Fruit fly (Drosophila melanogaster) whole organism, embryonic: ENCODE data around the gene hgo.
A peak's percentile ranks its signal among the peaks of the same experiment; 100 is the strongest.

Experiments used
- CG10543 ChIP-seq: fragments of 200-800 bp; sonication (Bioruptor generic); optimal IDR thresholded peaks from 3 replicates; lab custom pipeline; 2017; ENCODE audit warnings: missing biosample characterization, mild to moderate bottlenecking, missing genetic modification characterization, moderate library complexity
- CG11456 ChIP-seq: fragments of 200-800 bp; sonication (Bioruptor generic); IDR thresholded peaks from 3 replicates; pipeline ENCODE4 v1.3.6; 2022; ENCODE audit warnings: missing biosample characterization, missing genetic modification characterization
- CG13424 ChIP-seq: fragments of 200-800 bp; sonication (Bioruptor generic); optimal IDR thresholded peaks from 2 replicates; lab custom pipeline; 2019; ENCODE audit warnings: missing biosample characterization, mild to moderate bottlenecking, missing genetic modification characterization, moderate library complexity
- CG14014 ChIP-seq: fragments of 200-800 bp; sonication (Bioruptor generic); IDR thresholded peaks from 2 replicates; pipeline ENCODE4 v1.3.6; 2022; ENCODE audit warnings: missing biosample characterization, missing genetic modification characterization
- CG14441 ChIP-seq: fragments of 200-800 bp; sonication (Bioruptor generic); IDR thresholded peaks from 2 replicates; pipeline ENCODE4 v1.3.6; 2022; ENCODE audit warnings: missing biosample characterization, missing genetic modification characterization
- CG14667 ChIP-seq: fragments of 200-800 bp; sonication (Bioruptor generic); IDR thresholded peaks from 2 replicates; pipeline ENCODE4 v1.3.6; 2022; ENCODE audit warnings: missing biosample characterization, missing genetic modification characterization
- CG15011 ChIP-seq: fragments of 200-800 bp; sonication (Bioruptor generic); optimal IDR thresholded peaks from 3 replicates; lab custom pipeline; 2018; ENCODE audit warnings: missing biosample characterization, mild to moderate bottlenecking, missing genetic modification characterization
- CG17359 ChIP-seq: fragments of 200-800 bp; sonication (Bioruptor generic); optimal IDR thresholded peaks from 3 replicates; lab custom pipeline; 2018; ENCODE audit warnings: missing biosample characterization, mild to moderate bottlenecking, missing genetic modification characterization, moderate library complexity
- CG2202 ChIP-seq: fragments of 200-800 bp; sonication (Bioruptor generic); optimal IDR thresholded peaks from 2 replicates; lab custom pipeline; 2018; ENCODE audit warnings: missing biosample characterization, mild to moderate bottlenecking, missing genetic modification characterization
- CG30403 ChIP-seq: fragments of 200-800 bp; sonication (Bioruptor generic); optimal IDR thresholded peaks from 3 replicates; lab custom pipeline; 2016; ENCODE audit warnings: missing biosample characterization, missing genetic modification characterization
- CG31388 ChIP-seq: fragments of 200-800 bp; sonication (Bioruptor generic); optimal IDR thresholded peaks from 2 replicates; lab custom pipeline; 2016; ENCODE audit warnings: missing biosample characterization, missing genetic modification characterization
- CG4404 ChIP-seq: fragments of 200-800 bp; sonication (Bioruptor generic); IDR thresholded peaks from 2 replicates; pipeline ENCODE4 v1.3.6; 2022; ENCODE audit warnings: missing biosample characterization, missing genetic modification characterization
- CG4617 ChIP-seq: fragments of 200-800 bp; sonication (Bioruptor generic); optimal IDR thresholded peaks from 3 replicates; lab custom pipeline; 2016; ENCODE audit warnings: missing biosample characterization, missing genetic modification characterization, borderline replicate concordance
- CG5245 ChIP-seq: fragments of 200-800 bp; sonication (Bioruptor generic); optimal IDR thresholded peaks from 3 replicates; lab custom pipeline; 2016; ENCODE audit warnings: missing biosample characterization, missing genetic modification characterization
- CG6272 ChIP-seq: fragments of 200-800 bp; sonication (Bioruptor generic); IDR thresholded peaks from 2 replicates; pipeline ENCODE4 v1.3.6; 2022; ENCODE audit warnings: missing biosample characterization, missing genetic modification characterization
- CG7372 ChIP-seq: fragments of 200-800 bp; sonication (Bioruptor generic); IDR thresholded peaks from 2 replicates; pipeline ENCODE4 v1.3.6; 2022; ENCODE audit warnings: missing biosample characterization, missing genetic modification characterization
- CG7556 ChIP-seq: fragments of 200-800 bp; sonication (Bioruptor generic); optimal IDR thresholded peaks from 2 replicates; lab custom pipeline; 2017; ENCODE audit warnings: missing biosample characterization, mild to moderate bottlenecking, missing genetic modification characterization
- CG8388 ChIP-seq: fragments of 200-800 bp; sonication (Bioruptor generic); optimal IDR thresholded peaks from 2 replicates; lab custom pipeline; 2019; ENCODE audit warnings: missing biosample characterization, mild to moderate bottlenecking, missing genetic modification characterization, moderate library complexity
- CG9817 ChIP-seq: fragments of 200-800 bp; sonication (Bioruptor generic); optimal IDR thresholded peaks from 2 replicates; lab custom pipeline; 2018; ENCODE audit warnings: missing biosample characterization, mild to moderate bottlenecking, missing genetic modification characterization, moderate library complexity
- CG9932 ChIP-seq: fragments of 200-800 bp; sonication (Bioruptor generic); IDR thresholded peaks from 2 replicates; pipeline ENCODE4 v1.3.6; 2022; ENCODE audit warnings: missing biosample characterization, missing genetic modification characterization
- CHES-1-like ChIP-seq: fragments of 200-800 bp; sonication (Bioruptor generic); optimal IDR thresholded peaks from 2 replicates; lab custom pipeline; 2016; ENCODE audit warnings: missing biosample characterization, missing genetic modification characterization
- Deaf1 ChIP-seq: fragments of 200-800 bp; optimal IDR thresholded peaks from 3 replicates; lab custom pipeline; 2019; ENCODE audit warnings: missing biosample characterization, mild to moderate bottlenecking, missing genetic modification characterization, moderate library complexity
- Ets65A ChIP-seq: fragments of 200-800 bp; sonication (Bioruptor generic); peaks from one replicate; lab custom pipeline; 2016; ENCODE audit warnings: missing biosample characterization, missing genetic modification characterization
- Gug ChIP-seq: fragments of 200-800 bp; sonication (Bioruptor generic); IDR thresholded peaks from 4 replicates; pipeline ENCODE4 v1.3.6; 2022; ENCODE audit warnings: missing biosample characterization, missing genetic modification characterization
- Hr51 ChIP-seq, 2 experiments: fragments of 200-800 bp; sonication (Bioruptor generic); optimal IDR thresholded peaks; 2 replicates in 1 of 2; 3 replicates in 1 of 2; lab custom pipeline; 2016 to 2018; ENCODE audit warnings: missing biosample characterization in 2 of 2, missing genetic modification characterization in 2 of 2, mild to moderate bottlenecking in 1 of 2, moderate library complexity in 1 of 2
- NFAT ChIP-seq: fragments of 200-800 bp; sonication (Bioruptor generic); IDR thresholded peaks from 2 replicates; pipeline ENCODE4 v1.3.6; 2022; ENCODE audit warnings: missing biosample characterization, missing genetic modification characterization
- Pdp1 ChIP-seq, 2 experiments: fragments of 200-800 bp; sonication (Bioruptor generic); optimal IDR thresholded peaks; 3 replicates each; lab custom pipeline; 2016; ENCODE audit warnings: missing biosample characterization in 2 of 2, missing genetic modification characterization in 2 of 2, mild to moderate bottlenecking in 1 of 2, moderate library complexity in 1 of 2
- Ptx1 ChIP-seq: fragments of 200-800 bp; sonication (Bioruptor generic); IDR thresholded peaks from 2 replicates; pipeline ENCODE4 v1.3.6; 2022; ENCODE audit warnings: missing biosample characterization, missing genetic modification characterization
- Rfx ChIP-seq: fragments of 200-800 bp; sonication (Bioruptor generic); IDR thresholded peaks from 2 replicates; pipeline ENCODE4 v1.3.6; 2022; ENCODE audit warnings: missing biosample characterization, missing genetic modification characterization
- Sox102F ChIP-seq: fragments of 200-800 bp; sonication (Bioruptor generic); optimal IDR thresholded peaks from 2 replicates; lab custom pipeline; 2018; ENCODE audit warnings: missing biosample characterization, mild to moderate bottlenecking, missing genetic modification characterization, moderate library complexity
- TFAM ChIP-seq: fragments of 200-800 bp; sonication (Bioruptor generic); optimal IDR thresholded peaks from 2 replicates; lab custom pipeline; 2017; ENCODE audit warnings: missing biosample characterization, missing genetic modification characterization, inconsistent platforms
- ab ChIP-seq: fragments of 200-800 bp; sonication (Bioruptor generic); optimal IDR thresholded peaks from 2 replicates; lab custom pipeline; 2016; ENCODE audit warnings: missing biosample characterization, missing genetic modification characterization
- al ChIP-seq: fragments of 200-800 bp; sonication (Bioruptor generic); IDR thresholded peaks from 2 replicates; pipeline ENCODE4 v1.3.6; 2022; ENCODE audit warnings: missing biosample characterization, missing genetic modification characterization
- ato ChIP-seq: fragments of 200-800 bp; sonication (Bioruptor generic); IDR thresholded peaks from 2 replicates; pipeline ENCODE4 v1.3.6; 2022; ENCODE audit warnings: missing biosample characterization, missing genetic modification characterization; ENCODE audit not compliant: partially characterized antibody
- crc ChIP-seq: fragments of 200-800 bp; sonication (Bioruptor generic); optimal IDR thresholded peaks from 2 replicates; lab custom pipeline; 2016; ENCODE audit warnings: missing biosample characterization, missing genetic modification characterization
- dmrt99B ChIP-seq: fragments of 200-800 bp; sonication (Bioruptor generic); optimal IDR thresholded peaks from 2 replicates; lab custom pipeline; 2018; ENCODE audit warnings: missing biosample characterization, mild to moderate bottlenecking, missing genetic modification characterization, moderate library complexity
- dysf ChIP-seq: fragments of 200-800 bp; sonication (Bioruptor generic); IDR thresholded peaks from 3 replicates; pipeline ENCODE4 v1.3.6; 2022; ENCODE audit warnings: missing biosample characterization, missing genetic modification characterization
- gem ChIP-seq: fragments of 200-800 bp; sonication (Bioruptor generic); optimal IDR thresholded peaks from 2 replicates; lab custom pipeline; 2019; ENCODE audit warnings: missing biosample characterization, mild to moderate bottlenecking, missing genetic modification characterization, moderate library complexity
- grau ChIP-seq: fragments of 200-800 bp; optimal IDR thresholded peaks from 3 replicates; lab custom pipeline; 2019; ENCODE audit warnings: missing biosample characterization, mild to moderate bottlenecking, missing genetic modification characterization, moderate library complexity
- gsb ChIP-seq: fragments of 200-800 bp; sonication (Bioruptor generic); IDR thresholded peaks from 2 replicates; pipeline ENCODE4 v1.3.6; 2022; ENCODE audit warnings: missing biosample characterization, missing genetic modification characterization
- hkb ChIP-seq, 2 experiments: fragments of 200-800 bp in 1 of 2; fragments of >200 bp in 1 of 2; sonication (Bioruptor generic) in 1 of 2; IDR thresholded peaks in 1 of 2; optimal IDR thresholded peaks in 1 of 2; 2 replicates each; pipeline versions ENCODE4 v1.3.6 to Lab custom; 2017 to 2022; ENCODE audit warnings: missing biosample characterization in 1 of 2, missing genetic modification characterization in 1 of 2
- klu ChIP-seq: fragments of 200-800 bp; sonication (Bioruptor generic); IDR thresholded peaks from 2 replicates; pipeline ENCODE4 v1.3.6; 2022; ENCODE audit warnings: missing biosample characterization, missing genetic modification characterization
- mam ChIP-seq: fragments of 200-800 bp; sonication (Bioruptor generic); optimal IDR thresholded peaks from 3 replicates; lab custom pipeline; 2016; ENCODE audit warnings: missing biosample characterization, missing genetic modification characterization
- prd ChIP-seq, 3 experiments: fragments of >200 bp in 2 of 3; fragments of 200-800 bp in 1 of 3; sonication (Bioruptor generic) in 1 of 3; optimal IDR thresholded peaks in 2 of 3; IDR thresholded peaks in 1 of 3; 2 replicates in 2 of 3; 3 replicates in 1 of 3; pipeline versions ENCODE4 v1.3.6 to Lab custom; 2017 to 2022; ENCODE audit warnings: missing biosample characterization in 1 of 3, missing genetic modification characterization in 1 of 3
- row ChIP-seq: fragments of 200-800 bp; sonication (Bioruptor generic); IDR thresholded peaks from 3 replicates; pipeline ENCODE4 v1.3.6; 2022; ENCODE audit warnings: missing biosample characterization, missing genetic modification characterization
- sens ChIP-seq: fragments of 200-800 bp; sonication (Bioruptor generic); peaks from one replicate; lab custom pipeline; 2016; ENCODE audit warnings: missing biosample characterization, missing genetic modification characterization
- slbo ChIP-seq: fragments of 200-800 bp; sonication (Bioruptor generic); IDR thresholded peaks from 2 replicates; pipeline ENCODE4 v1.3.6; 2022; ENCODE audit warnings: missing biosample characterization, missing genetic modification characterization
- sug ChIP-seq: fragments of 200-800 bp; optimal IDR thresholded peaks from 2 replicates; lab custom pipeline; 2019; ENCODE audit warnings: missing biosample characterization, mild to moderate bottlenecking, missing genetic modification characterization, moderate library complexity
- tgo ChIP-seq: fragments of 200-800 bp; sonication (Bioruptor generic); IDR thresholded peaks from 3 replicates; pipeline ENCODE4 v1.3.6; 2022; ENCODE audit warnings: missing biosample characterization, missing genetic modification characterization
- zfh1 ChIP-seq: fragments of 200-800 bp; sonication (Bioruptor generic); IDR thresholded peaks from 3 replicates; pipeline ENCODE4 v1.3.6; 2022; ENCODE audit warnings: missing biosample characterization, missing genetic modification characterization

The hgo gene

DNA sequence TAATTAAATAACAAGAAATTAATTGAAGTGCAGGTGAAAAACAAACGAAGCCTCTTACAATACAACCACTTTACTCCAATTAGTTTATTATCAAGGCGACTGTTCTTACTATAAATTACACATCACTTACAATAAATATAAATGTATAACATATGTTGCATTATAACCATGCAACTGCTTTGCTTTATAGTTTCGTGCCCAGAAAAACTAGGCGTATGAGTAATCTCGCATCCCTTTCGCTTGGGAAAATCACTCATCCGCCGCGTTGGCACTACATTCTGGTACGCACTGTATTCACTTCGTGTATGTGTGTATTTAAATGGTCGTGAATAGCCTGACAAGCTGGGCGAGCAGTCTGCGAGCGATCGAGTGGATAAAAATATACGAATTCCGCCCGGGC is 33.7 kb downstream of the hgo start:
- TF ChIP-seq dmrt99B: peak; percentile 31
- TF ChIP-seq row (GFP tag; lab: Robert Waterston, UW): peak; percentile 58
- no peak for TF ChIP-seq CG30403 (GFP tag; lab: Kevin White, UChicago)
- no peak for TF ChIP-seq CG15011 (GFP tag; lab: Kevin White, UChicago)
- no peak for TF ChIP-seq CG4404 (GFP tag; lab: Robert Waterston, UW)
- no peak for TF ChIP-seq mam
- no peak for TF ChIP-seq ato
- no peak for TF ChIP-seq CG4617 (GFP tag; lab: Kevin White, UChicago)
- peak; percentile 18 for TF ChIP-seq Ets65A
- peak; percentile 51 for TF ChIP-seq CG8388 (GFP tag; lab: Kevin White, UChicago)
- no peak for TF ChIP-seq TFAM (GFP tag; lab: Kevin White, UChicago)
- no peak for TF ChIP-seq CHES-1-like (GFP tag; lab: Kevin White, UChicago)
- TF ChIP-seq Gug (GFP tag; lab: Robert Waterston, UW): peak; percentile 35; the same call in 1 of the 4 replicates
- TF ChIP-seq slbo: peak; percentile 38; the same call in 1 of the 2 replicates
- no peak for TF ChIP-seq CG2202
- TF ChIP-seq CG7556 (GFP tag; lab: Kevin White, UChicago): peak; percentile 3
- TF ChIP-seq CG17359: no peak
- TF ChIP-seq CG14014 (GFP tag; lab: Robert Waterston, UW): no peak
- TF ChIP-seq hkb (optimal IDR thresholded peaks at IDR 0.05; lab: Kevin White, UChicago): no peak
- no peak for TF ChIP-seq hkb (GFP tag; IDR thresholded peaks at IDR 0.05; lab: Robert Waterston, UW)
- TF ChIP-seq CG10543 (GFP tag; lab: Kevin White, UChicago): peak; percentile 0
- TF ChIP-seq CG11456 (GFP tag; lab: Robert Waterston, UW): peak; percentile 30; the same call in 1 of the 3 replicates
- TF ChIP-seq CG14441: peak; percentile 48; the same call in 1 of the 2 replicates
- peak; percentile 77 for TF ChIP-seq CG7372
- TF ChIP-seq prd (optimal IDR thresholded peaks at IDR 0.05; lab: Kevin White, UChicago): no peak
- TF ChIP-seq prd (GFP tag; IDR thresholded peaks at IDR 0.05; lab: Robert Waterston, UW): peak; percentile 47; the same call in 2 of the 3 replicates
- TF ChIP-seq Rfx: peak; percentile 31; the same call in 1 of the 2 replicates
- TF ChIP-seq tgo: 0 out of 3 replicates have a peak, but pooled peaks have one; percentile 15
- peak in 1 of 2 experiments; percentile 21 for TF ChIP-seq Hr51 (GFP tag; optimal IDR thresholded peaks at IDR 0.05; lab: Kevin White, UChicago)
- TF ChIP-seq Ptx1 (GFP tag; lab: Robert Waterston, UW): peak; percentile 20; the same call in 1 of the 2 replicates
- TF ChIP-seq CG5245 (GFP tag; lab: Kevin White, UChicago): no peak
- TF ChIP-seq CG14667 (GFP tag; lab: Robert Waterston, UW): no peak
- TF ChIP-seq Deaf1 (tag; lab: Kevin White, UChicago): peak; percentile 11
- TF ChIP-seq klu (GFP tag; lab: Robert Waterston, UW): no peak
- peak; percentile 57 for TF ChIP-seq CG9932
- peak; percentile 65 for TF ChIP-seq grau (tag; lab: Kevin White, UChicago)
- TF ChIP-seq CG6272 (GFP tag; lab: Robert Waterston, UW): no peak
- TF ChIP-seq gem (tag; lab: Kevin White, UChicago): peak; percentile 27
- peak; percentile 27; the same call in 1 of the 2 replicates for TF ChIP-seq gsb (GFP tag; lab: Robert Waterston, UW)
- TF ChIP-seq NFAT (GFP tag; lab: Robert Waterston, UW): no peak
- TF ChIP-seq CG13424 (tag; lab: Kevin White, UChicago): peak; percentile 24
- peak; percentile 14 for TF ChIP-seq CG9817 (tag; lab: Kevin White, UChicago)
- TF ChIP-seq sens (GFP tag; lab: Kevin White, UChicago): peak; percentile 22
- TF ChIP-seq Pdp1 (GFP tag; optimal IDR thresholded peaks at IDR 0.05; lab: Kevin White, UChicago): no peak
- no peak for TF ChIP-seq CG31388 (GFP tag; lab: Kevin White, UChicago)
- peak; percentile 29; the same call in 1 of the 2 replicates for TF ChIP-seq al (GFP tag; lab: Robert Waterston, UW)
- no peak for TF ChIP-seq crc (GFP tag; lab: Kevin White, UChicago)
- peak; percentile 3 for TF ChIP-seq Sox102F (GFP tag; lab: Kevin White, UChicago)
- TF ChIP-seq sug (tag; lab: Kevin White, UChicago): no peak
- peak; percentile 64; the same call in 1 of the 3 replicates for TF ChIP-seq dysf (GFP tag; lab: Robert Waterston, UW)
- no peak for TF ChIP-seq zfh1
- TF ChIP-seq ab (GFP tag; lab: Kevin White, UChicago): no peak
